Fruit fly (Drosophila melanogaster) whole organism, embryonic: Measurements from ENCODE around the gene Spn28Dc.

ENCODE experiments used
- Blimp-1 ChIP-seq: fragments of 200-800 bp; sonication (Bioruptor generic); optimal IDR thresholded peaks from 3 replicates; lab custom pipeline; 2018; ENCODE audit warnings: missing biosample characterization, missing genetic modification characterization, mild to moderate bottlenecking, moderate library complexity, missing genetic modification reagents
- CG10147 ChIP-seq: fragments of 200-800 bp; sonication (Bioruptor generic); optimal IDR thresholded peaks from 2 replicates; lab custom pipeline; 2019; ENCODE audit warnings: missing biosample characterization, mild to moderate bottlenecking, missing genetic modification characterization, moderate library complexity
- CG10565 ChIP-seq: fragments of 200-800 bp; sonication (Bioruptor generic); optimal IDR thresholded peaks from 3 replicates; lab custom pipeline; 2016; ENCODE audit warnings: missing biosample characterization, mild to moderate bottlenecking, missing genetic modification characterization
- CG11504 ChIP-seq: fragments of 200-800 bp; sonication (Bioruptor generic); optimal IDR thresholded peaks from 3 replicates; lab custom pipeline; 2019; ENCODE audit warnings: missing biosample characterization, mild to moderate bottlenecking, missing genetic modification characterization, moderate library complexity
- CG15269 ChIP-seq: fragments of 200-800 bp; sonication (Bioruptor generic); optimal IDR thresholded peaks from 2 replicates; lab custom pipeline; 2018; ENCODE audit warnings: missing biosample characterization, mild to moderate bottlenecking, missing genetic modification characterization, moderate library complexity
- CG17186 ChIP-seq: fragments of 200-800 bp; sonication (Bioruptor generic); optimal IDR thresholded peaks from 3 replicates; lab custom pipeline; 2017; ENCODE audit warnings: missing biosample characterization, missing genetic modification reagents, missing genetic modification characterization
- CG30020 ChIP-seq: fragments of 200-800 bp; optimal IDR thresholded peaks from 2 replicates; lab custom pipeline; 2019; ENCODE audit warnings: missing biosample characterization, mild to moderate bottlenecking, missing genetic modification characterization, moderate library complexity
- CG34422 ChIP-seq: fragments of 200-800 bp; sonication (Bioruptor generic); IDR thresholded peaks from 3 replicates; pipeline ENCODE4 v1.3.6; 2022; ENCODE audit warnings: missing biosample characterization, missing genetic modification characterization
- CG4328 ChIP-seq: fragments of 200-800 bp; sonication (Bioruptor generic); optimal IDR thresholded peaks from 3 replicates; lab custom pipeline; 2017; ENCODE audit warnings: missing biosample characterization, missing genetic modification reagents, missing genetic modification characterization
- CG6854 ChIP-seq: fragments of 200-800 bp; sonication (Bioruptor generic); optimal IDR thresholded peaks from 3 replicates; lab custom pipeline; 2017; ENCODE audit warnings: missing biosample characterization, mild to moderate bottlenecking, missing genetic modification characterization
- CG7987 ChIP-seq: fragments of 200-800 bp; sonication (Bioruptor generic); optimal IDR thresholded peaks from 2 replicates; lab custom pipeline; 2018; ENCODE audit warnings: missing biosample characterization, mild to moderate bottlenecking, missing genetic modification characterization, moderate library complexity
- CG8924 ChIP-seq: fragments of 200-800 bp; optimal IDR thresholded peaks from 3 replicates; lab custom pipeline; 2019; ENCODE audit warnings: missing biosample characterization, mild to moderate bottlenecking, missing genetic modification characterization, moderate library complexity
- CrebB ChIP-seq: fragments of 200-800 bp; sonication (Bioruptor generic); optimal IDR thresholded peaks from 3 replicates; lab custom pipeline; 2018; ENCODE audit warnings: missing biosample characterization, mild to moderate bottlenecking, missing genetic modification characterization
- Dbx ChIP-seq: fragments of 200-800 bp; sonication (Bioruptor generic); IDR thresholded peaks from 3 replicates; pipeline ENCODE4 v1.3.6; 2022; ENCODE audit warnings: missing biosample characterization, missing genetic modification characterization
- Dp ChIP-seq: fragments of 200-800 bp; sonication (Bioruptor generic); optimal IDR thresholded peaks from 2 replicates; lab custom pipeline; 2018; ENCODE audit warnings: missing biosample characterization, mild to moderate bottlenecking, missing genetic modification characterization, moderate library complexity
- E2f2 ChIP-seq: fragments of 200-800 bp; sonication (Bioruptor generic); IDR thresholded peaks from 2 replicates; pipeline ENCODE4 v1.3.6; 2022; ENCODE audit warnings: missing biosample characterization, missing genetic modification characterization
- HLH3B ChIP-seq: fragments of 200-800 bp; sonication (Bioruptor generic); IDR thresholded peaks from 2 replicates; pipeline ENCODE4 v1.3.6; 2022; ENCODE audit warnings: missing biosample characterization, missing genetic modification characterization
- Hand ChIP-seq: fragments of 200-800 bp; sonication (Bioruptor generic); optimal IDR thresholded peaks from 2 replicates; lab custom pipeline; 2017; ENCODE audit warnings: mild to moderate bottlenecking, missing biosample characterization, missing genetic modification reagents, missing genetic modification characterization
- HmgZ ChIP-seq: fragments of 200-800 bp; sonication (Bioruptor generic); optimal IDR thresholded peaks from 2 replicates; lab custom pipeline; 2018; ENCODE audit warnings: missing biosample characterization, mild to moderate bottlenecking, missing genetic modification characterization
- Jarid2 ChIP-seq: fragments of 200-800 bp; sonication (Bioruptor generic); optimal IDR thresholded peaks from 3 replicates; lab custom pipeline; 2017; ENCODE audit warnings: mild to moderate bottlenecking, missing biosample characterization, missing genetic modification reagents, missing genetic modification characterization
- MESR4 ChIP-seq: fragments of 200-800 bp; sonication (Bioruptor generic); optimal IDR thresholded peaks from 2 replicates; lab custom pipeline; 2018; ENCODE audit warnings: missing biosample characterization, mild to moderate bottlenecking, missing genetic modification characterization, moderate library complexity
- Mad ChIP-seq: fragments of 200-800 bp; sonication (Bioruptor generic); optimal IDR thresholded peaks from 2 replicates; lab custom pipeline; 2016; ENCODE audit warnings: missing biosample characterization, missing genetic modification characterization
- NC2β ChIP-seq: fragments of 200-800 bp; sonication (Bioruptor generic); optimal IDR thresholded peaks from 2 replicates; lab custom pipeline; 2016; ENCODE audit warnings: missing biosample characterization, missing genetic modification characterization
- Rfx ChIP-seq: fragments of 200-800 bp; sonication (Bioruptor generic); IDR thresholded peaks from 2 replicates; pipeline ENCODE4 v1.3.6; 2022; ENCODE audit warnings: missing biosample characterization, missing genetic modification characterization
- Sry-δ ChIP-seq: fragments of 200-800 bp; sonication (Bioruptor generic); optimal IDR thresholded peaks from 2 replicates; lab custom pipeline; 2016; ENCODE audit warnings: missing biosample characterization, missing genetic modification characterization
- Stat92E ChIP-seq, 3 experiments: fragments of >200 bp in 2 of 3; fragments of 200-800 bp in 1 of 3; sonication (Bioruptor generic) in 1 of 3; optimal IDR thresholded peaks; 2 replicates each; lab custom pipeline; 2017 to 2019; ENCODE audit warnings: missing biosample characterization in 3 of 3, missing genetic modification characterization in 3 of 3, mild to moderate bottlenecking in 1 of 3, moderate library complexity in 1 of 3
- abd-A ChIP-seq: fragments of 200-800 bp; sonication (Bioruptor generic); optimal IDR thresholded peaks from 3 replicates; lab custom pipeline; 2019; ENCODE audit warnings: missing biosample characterization, mild to moderate bottlenecking, missing genetic modification characterization, moderate library complexity
- amos ChIP-seq: fragments of 200-800 bp; sonication (Bioruptor generic); IDR thresholded peaks from 2 replicates; pipeline ENCODE4 v1.3.6; 2022; ENCODE audit warnings: missing biosample characterization, missing genetic modification characterization; ENCODE audit not compliant: partially characterized antibody
- aop ChIP-seq: fragments of 200-800 bp; sonication (Bioruptor generic); IDR thresholded peaks from 2 replicates; pipeline ENCODE4 v1.3.6; 2022; ENCODE audit warnings: missing biosample characterization, missing genetic modification characterization
- ci ChIP-seq: fragments of 200-800 bp; sonication (Bioruptor generic); IDR thresholded peaks from 3 replicates; pipeline ENCODE4 v1.3.6; 2022; ENCODE audit warnings: missing biosample characterization, missing genetic modification characterization
- cwo ChIP-seq: fragments of 200-800 bp; sonication (Bioruptor generic); optimal IDR thresholded peaks from 3 replicates; lab custom pipeline; 2017; ENCODE audit warnings: missing biosample characterization, missing genetic modification characterization, mild to moderate bottlenecking, moderate library complexity, missing genetic modification reagents
- gfzf ChIP-seq: fragments of 200-800 bp; sonication (Bioruptor generic); optimal IDR thresholded peaks from 2 replicates; lab custom pipeline; 2016; ENCODE audit warnings: missing biosample characterization, mild to moderate bottlenecking, missing genetic modification characterization, moderate library complexity
- gro ChIP-seq: fragments of 200-800 bp; sonication (Bioruptor generic); optimal IDR thresholded peaks from 2 replicates; lab custom pipeline; 2016; ENCODE audit warnings: missing biosample characterization, missing genetic modification characterization
- her ChIP-seq: fragments of 200-800 bp; sonication (Bioruptor generic); optimal IDR thresholded peaks from 2 replicates; lab custom pipeline; 2016; ENCODE audit warnings: missing biosample characterization, missing genetic modification characterization
- hkb ChIP-seq, 2 experiments: fragments of 200-800 bp in 1 of 2; fragments of >200 bp in 1 of 2; sonication (Bioruptor generic) in 1 of 2; IDR thresholded peaks in 1 of 2; optimal IDR thresholded peaks in 1 of 2; 2 replicates each; pipeline versions ENCODE4 v1.3.6 to Lab custom; 2017 to 2022; ENCODE audit warnings: missing biosample characterization in 1 of 2, missing genetic modification characterization in 1 of 2
- lab ChIP-seq: fragments of 200-800 bp; sonication (Bioruptor generic); optimal IDR thresholded peaks from 3 replicates; lab custom pipeline; 2017; ENCODE audit warnings: missing biosample characterization, missing genetic modification characterization, mild to moderate bottlenecking, moderate library complexity, missing genetic modification reagents
- mam ChIP-seq: fragments of 200-800 bp; sonication (Bioruptor generic); optimal IDR thresholded peaks from 3 replicates; lab custom pipeline; 2016; ENCODE audit warnings: missing biosample characterization, missing genetic modification characterization
- pzg ChIP-seq: fragments of 200-800 bp; sonication (Bioruptor generic); optimal IDR thresholded peaks from 3 replicates; lab custom pipeline; 2018; ENCODE audit warnings: missing biosample characterization, mild to moderate bottlenecking, missing genetic modification characterization, moderate library complexity
- row ChIP-seq: fragments of 200-800 bp; sonication (Bioruptor generic); IDR thresholded peaks from 3 replicates; pipeline ENCODE4 v1.3.6; 2022; ENCODE audit warnings: missing biosample characterization, missing genetic modification characterization
- salm ChIP-seq: fragments of 200-800 bp; sonication (Bioruptor generic); optimal IDR thresholded peaks from 2 replicates; lab custom pipeline; 2018; ENCODE audit warnings: missing biosample characterization, mild to moderate bottlenecking, missing genetic modification characterization
- scrt ChIP-seq: fragments of 200-800 bp; sonication (Bioruptor generic); optimal IDR thresholded peaks from 2 replicates; lab custom pipeline; 2018; ENCODE audit warnings: missing biosample characterization, mild to moderate bottlenecking, missing genetic modification characterization, moderate library complexity
- slbo ChIP-seq: fragments of 200-800 bp; sonication (Bioruptor generic); IDR thresholded peaks from 2 replicates; pipeline ENCODE4 v1.3.6; 2022; ENCODE audit warnings: missing biosample characterization, missing genetic modification characterization
- slou ChIP-seq: fragments of 200-800 bp; sonication (Bioruptor generic); optimal IDR thresholded peaks from 3 replicates; lab custom pipeline; 2016; ENCODE audit warnings: missing biosample characterization, missing genetic modification characterization
- slp2 ChIP-seq: fragments of 200-800 bp; sonication (Bioruptor generic); optimal IDR thresholded peaks from 2 replicates; lab custom pipeline; 2016; ENCODE audit warnings: missing biosample characterization, missing genetic modification characterization
- sob ChIP-seq: fragments of 200-800 bp; sonication (Bioruptor generic); IDR thresholded peaks from 2 replicates; pipeline ENCODE4 v1.3.6; 2022; ENCODE audit warnings: missing biosample characterization, missing genetic modification characterization
- stwl ChIP-seq: fragments of 200-800 bp; sonication (Bioruptor generic); optimal IDR thresholded peaks from 3 replicates; lab custom pipeline; 2018; ENCODE audit warnings: missing biosample characterization, mild to moderate bottlenecking, missing genetic modification characterization, moderate library complexity
- zfh1 ChIP-seq: fragments of 200-800 bp; sonication (Bioruptor generic); IDR thresholded peaks from 3 replicates; pipeline ENCODE4 v1.3.6; 2022; ENCODE audit warnings: missing biosample characterization, missing genetic modification characterization

The Spn28Dc gene

dm6 chr2L:7984059-7984800 lies 22.8 kb downstream of the Spn28Dc start, which contains the start of gene Snoo:
TSS of gene Snoo (minus strand) at chr2L:7984196.
- TF ChIP-seq salm (tag; lab: Kevin White, UChicago) (peak; percentile 2), Jarid2 (peak; percentile 86), Hand (GFP tag; lab: Kevin White, UChicago) (peak; percentile 4), gro (peak; percentile 40), E2f2 (GFP tag; lab: Robert Waterston, UW) (peak; percentile 31; the same call in 1 of the 2 replicates), CG11504 (tag; lab: Kevin White, UChicago) (peak; percentile 31), CG15269 (tag; lab: Kevin White, UChicago) (no peak), CrebB (tag; lab: Kevin White, UChicago) (peak; percentile 15), scrt (GFP tag; lab: Kevin White, UChicago) (no peak), CG17186 (peak; percentile 3), Dp (GFP tag; lab: Kevin White, UChicago) (peak; percentile 20), Rfx (GFP tag; lab: Robert Waterston, UW) (peak; percentile 38; the same call in 1 of the 2 replicates), Sry-δ (GFP tag; lab: Kevin White, UChicago) (peak; percentile 0), sob (GFP tag; lab: Robert Waterston, UW) (peak; percentile 11; the same call in 1 of the 2 replicates), Dbx (GFP tag; lab: Robert Waterston, UW) (peak; percentile 35; the same call in 2 of the 3 replicates), CG8924 (tag; lab: Kevin White, UChicago) (peak; percentile 25), CG34422 (peak; percentile 23; the same call in 1 of the 3 replicates), slou (GFP tag; lab: Kevin White, UChicago) (no peak), slbo (peak; percentile 36), stwl (tag; lab: Kevin White, UChicago) (peak; percentile 64), NC2β (GFP tag; lab: Kevin White, UChicago) (no peak), Blimp-1 (GFP tag; lab: Kevin White, UChicago) (peak; percentile 3), aop (GFP tag; lab: Robert Waterston, UW) (no peak), CG4328 (no peak), HmgZ (peak; percentile 47), CG10565 (no peak), abd-A (tag; lab: Kevin White, UChicago) (peak; percentile 28), amos (peak; percentile 23; the same call in 1 of the 2 replicates), slp2 (GFP tag; lab: Kevin White, UChicago) (no peak), CG6854 (peak; percentile 18), her (GFP tag; lab: Kevin White, UChicago) (peak; percentile 18), row (peak; percentile 7; the same call in 1 of the 3 replicates), CG10147 (GFP tag; lab: Kevin White, UChicago) (no peak), ci (peak; percentile 72; the same call in 2 of the 3 replicates), HLH3B (GFP tag; lab: Robert Waterston, UW) (no peak), zfh1 (GFP tag; lab: Robert Waterston, UW) (0 out of 3 replicates have a peak, but pooled peaks have one; percentile 6), hkb (optimal IDR thresholded peaks at IDR 0.05; lab: Kevin White, UChicago) (no peak), hkb (GFP tag; IDR thresholded peaks at IDR 0.05; lab: Robert Waterston, UW) (0 out of 2 replicates have a peak, but pooled peaks have one; percentile 20), CG30020 (tag; lab: Kevin White, UChicago) (no peak), cwo (GFP tag; lab: Kevin White, UChicago) (peak; percentile 87), CG7987 (GFP tag; lab: Kevin White, UChicago) (peak; percentile 29), Stat92E (GFP tag; optimal IDR thresholded peaks at IDR 0.05; lab: Kevin White, UChicago) (no peak), pzg (peak; percentile 88), mam (GFP tag; lab: Kevin White, UChicago) (no peak), lab (GFP tag; lab: Kevin White, UChicago) (peak; percentile 32), Mad (GFP tag; lab: Kevin White, UChicago) (peak; percentile 22), MESR4 (GFP tag; lab: Kevin White, UChicago) (peak; percentile 26), gfzf (GFP tag; lab: Kevin White, UChicago) (peak; percentile 96)
